Worm (Caenorhabditis elegans): Measurements from ENCODE around the gene T20G5.13.

Gene T20G5.13

ce11 chrIII:10197416-10197815 is 3.7 kb downstream of the T20G5.13 start, which contains the start of gene dod-6:
dod-6 (plus strand) TSS chrIII:10197716.
- TF ChIP-seq nhr-77 (tag; optimal IDR thresholded peaks at IDR 0.05), result no peak
- TF ChIP-seq zfp-2 (tag; optimal IDR thresholded peaks at IDR 0.05), result no peak
- TF ChIP-seq nhr-41 (GFP tag; IDR thresholded peaks at IDR 0.05), result no peak
- no peak for TF ChIP-seq madf-9 (GFP tag; conservative IDR thresholded peaks at IDR 0.05)
- no peak for TF ChIP-seq nhr-102 (tag; optimal IDR thresholded peaks at IDR 0.05)

- peak; percentile 88 for TF ChIP-seq dve-1 (tag; optimal IDR thresholded peaks at IDR 0.05; ENCODE audit: insufficient read depth)
- no peak for TF ChIP-seq lim-7 (GFP tag; IDR thresholded peaks at IDR 0.05)
- peak; percentile 59 for TF ChIP-seq dmd-6 (GFP tag; IDR thresholded peaks at IDR 0.05)
- peak in 1 of 2 experiments; percentile 30 for TF ChIP-seq daf-16 (GFP tag; optimal IDR thresholded peaks at IDR 0.05)
- peak; percentile 100 for TF ChIP-seq daf-16 (tag; optimal IDR thresholded peaks at IDR 0.05)
Observed at ce11 chrIII:10196796-10197195, 4.3 kb downstream of the T20G5.13 start.

ce11 chrIII:10195911-10196310 is 5.2 kb downstream of the T20G5.13 start:
- TF ChIP-seq lin-15B (tag; optimal IDR thresholded peaks at IDR 0.05) (no peak), unc-62 (GFP tag; optimal IDR thresholded peaks at IDR 0.05 in 1 of 2) (peak in 1 of 2 experiments; percentile 77), unc-62 (tag; optimal IDR thresholded peaks at IDR 0.05) (no peak), aha-1 (tag) (peak; percentile 54)

ce11 chrIII:10194569-10194968 is 6.6 kb downstream of the T20G5.13 start:
- TF ChIP-seq tag-97 (GFP tag; IDR thresholded peaks at IDR 0.05) (no peak), pqm-1 (tag; optimal IDR thresholded peaks at IDR 0.05) (no peak), lin-29 (GFP tag; IDR thresholded peaks at IDR 0.05) (no peak), madf-9 (GFP tag; conservative IDR thresholded peaks at IDR 0.05) (no peak), nhr-76 (tag; optimal IDR thresholded peaks at IDR 0.05) (no peak), dpl-1 (GFP tag; optimal IDR thresholded peaks at IDR 0.05) (no peak), lir-3 (tag; optimal IDR thresholded peaks at IDR 0.05) (no peak), ceh-32 (tag; optimal IDR thresholded peaks at IDR 0.05; ENCODE audit: poor library complexity) (no peak)

- no peak for TF ChIP-seq Y105C5A.15 (GFP tag; IDR thresholded peaks at IDR 0.05)
- no peak for TF ChIP-seq rbr-2 (tag; optimal IDR thresholded peaks at IDR 0.05)
- no peak for TF ChIP-seq daf-12 (tag; optimal IDR thresholded peaks at IDR 0.05)
- TF ChIP-seq attf-4 (tag; optimal IDR thresholded peaks at IDR 0.05), result no peak
- TF ChIP-seq ZK546.5 (tag; optimal IDR thresholded peaks at IDR 0.05), result no peak
- no peak for TF ChIP-seq ztf-11 (tag; optimal IDR thresholded peaks at IDR 0.05)
- no peak for TF ChIP-seq lin-38 (GFP tag; IDR thresholded peaks at IDR 0.05)
- no peak for TF ChIP-seq lsy-2 (tag; optimal IDR thresholded peaks at IDR 0.05)
- TF ChIP-seq nhr-28 (tag; optimal IDR thresholded peaks at IDR 0.05), result no peak
- no peak for TF ChIP-seq zfp-2 (tag; optimal IDR thresholded peaks at IDR 0.05)
- TF ChIP-seq daf-16 (GFP tag; optimal IDR thresholded peaks at IDR 0.05), result no peak
- TF ChIP-seq daf-16 (tag; optimal IDR thresholded peaks at IDR 0.05), result no peak
- TF ChIP-seq tag-97 (GFP tag; IDR thresholded peaks at IDR 0.05), result no peak
- no peak for TF ChIP-seq lir-3 (tag; optimal IDR thresholded peaks at IDR 0.05)
- no peak for TF ChIP-seq snpc-1.2 (GFP tag; IDR thresholded peaks at IDR 0.05)
Observed at ce11 chrIII:10188912-10189311, 12.2 kb downstream of the T20G5.13 start, which contains the start of gene epac-1. epac-1 (plus strand) TSS chrIII:10189212.

- TF ChIP-seq nhr-6 (tag; optimal IDR thresholded peaks at IDR 0.05) (no peak), lir-3 (tag; optimal IDR thresholded peaks at IDR 0.05) (no peak), hmg-1.1 (GFP tag; IDR thresholded peaks at IDR 0.05) (peak; percentile 66), fkh-10 (GFP tag; optimal IDR thresholded peaks at IDR 0.05) (peak; percentile 75), lsy-2 (tag; optimal IDR thresholded peaks at IDR 0.05) (peak in 1 of 2 experiments; percentile 8), ZK546.5 (tag; optimal IDR thresholded peaks at IDR 0.05) (no peak), aha-1 (tag) (peak; percentile 43)
Observed at ce11 chrIII:10187840-10188239, 13.3 kb downstream of the T20G5.13 start.

Measured in whole organism, L4 larva.